Fruit fly (Drosophila melanogaster): Measurements from ENCODE around the gene CG16717.

dm6 chr3L:9694867-9695236, 15.9 kb downstream of the CG16717 start:
- no peak for TF ChIP-seq CG14711 (tag; optimal IDR thresholded peaks at IDR 0.05)
- no peak for TF ChIP-seq CG33017 (tag; optimal IDR thresholded peaks at IDR 0.05)
- no peak for TF ChIP-seq cnc (optimal IDR thresholded peaks at IDR 0.05)
- no peak for TF ChIP-seq CG7045 (GFP tag; optimal IDR thresholded peaks at IDR 0.05)
- TF ChIP-seq CG12768 (GFP tag; optimal IDR thresholded peaks at IDR 0.05) = no peak
- TF ChIP-seq Clk (GFP tag; optimal IDR thresholded peaks at IDR 0.05) = no peak
- TF ChIP-seq kay (GFP tag; ENCODE audit: borderline replicate concordance) = no peak
- no peak for TF ChIP-seq CG1620 (GFP tag; optimal IDR thresholded peaks at IDR 0.05)
- TF ChIP-seq bab1 (GFP tag; optimal IDR thresholded peaks at IDR 0.05) = no peak
- no peak for TF ChIP-seq ovo (GFP tag; optimal IDR thresholded peaks at IDR 0.05)
- TF ChIP-seq Hr96 (GFP tag; optimal IDR thresholded peaks at IDR 0.05) = no peak
- no peak for TF ChIP-seq CG11617 (GFP tag; optimal IDR thresholded peaks at IDR 0.05)
- no peak for TF ChIP-seq toe (GFP tag; optimal IDR thresholded peaks at IDR 0.05)
- TF ChIP-seq tj (GFP tag; optimal IDR thresholded peaks at IDR 0.05) = no peak

Data from whole organism, adult.